Worm (Caenorhabditis elegans): Measurements from ENCODE around the gene cdd-2.
"Not testable (repeated sequence)": the region's sequence is repeated elsewhere in the genome, so short reads cannot be mapped to it uniquely, and the experiment has no call there.

cdd-2 gene

ce11 chrIV:7573944-7574343 is 26.3 kb upstream of the cdd-2 start (continued):
- peak; percentile 81 for TF ChIP-seq egl-27 (tag; optimal IDR thresholded peaks at IDR 0.05)

- TF ChIP-seq nhr-43 (tag; optimal IDR thresholded peaks at IDR 0.05; ENCODE audit: poor library complexity, severe bottlenecking) (no peak), nhr-77 (tag; optimal IDR thresholded peaks at IDR 0.05) (no peak)
Measured at ce11 chrIV:7568593-7568992, 20.9 kb upstream of the cdd-2 start, which contains the start of gene clec-180. TSS of gene clec-180 (plus strand) at chrIV:7568893.

ce11 chrIV:7567557-7568010 is 19.9 kb upstream of the cdd-2 start, which contains the start of gene F32E10.8:
TSS of gene F32E10.8 (plus strand) at chrIV:7567607.
- TF ChIP-seq ZK546.5 (tag; optimal IDR thresholded peaks at IDR 0.05) (no peak), elt-1 (tag; optimal IDR thresholded peaks at IDR 0.05) (no peak), snpc-4 (tag; optimal IDR thresholded peaks at IDR 0.05) (no peak), ztf-11 (tag; optimal IDR thresholded peaks at IDR 0.05) (no peak), skn-1 (tag; optimal IDR thresholded peaks at IDR 0.05) (no peak), unc-62 (GFP tag; optimal IDR thresholded peaks at IDR 0.05) (no peak), aly-2 (tag; optimal IDR thresholded peaks at IDR 0.05) (no peak)

- TF ChIP-seq elt-3, elt-2, nhr-11 (tag; optimal IDR thresholded peaks at IDR 0.05): not testable (repeated sequence)
Measured at ce11 chrIV:7563850-7564249, 16.2 kb upstream of the cdd-2 start, which contains the start of gene F32E10.9. TSS of gene F32E10.9 (minus strand) at chrIV:7563950.

- TF ChIP-seq sea-2 (GFP tag; optimal IDR thresholded peaks at IDR 0.05) (no peak), ztf-4 (tag; optimal IDR thresholded peaks at IDR 0.05) (no peak), lsy-12 (tag; optimal IDR thresholded peaks at IDR 0.05) (no peak), nfya-1 (tag; optimal IDR thresholded peaks at IDR 0.05; ENCODE audit: insufficient read depth) (peak; percentile 59), nhr-76 (tag; optimal IDR thresholded peaks at IDR 0.05) (no peak), ceh-9 (tag; optimal IDR thresholded peaks at IDR 0.05) (no peak), lin-15B (tag; optimal IDR thresholded peaks at IDR 0.05) (peak; percentile 75), ZK546.5 (tag; optimal IDR thresholded peaks at IDR 0.05) (no peak), aly-2 (tag; optimal IDR thresholded peaks at IDR 0.05) (no peak), snpc-4 (tag; optimal IDR thresholded peaks at IDR 0.05) (peak; percentile 29), hmg-11 (tag; optimal IDR thresholded peaks at IDR 0.05) (peak; percentile 39), jun-1 (tag; optimal IDR thresholded peaks at IDR 0.05) (no peak), eor-1 (tag; optimal IDR thresholded peaks at IDR 0.05) (no peak), fos-1 (tag; optimal IDR thresholded peaks at IDR 0.05) (no peak), ama-1 (optimal IDR thresholded peaks at IDR 0.05) (no peak), ceh-82 (tag; optimal IDR thresholded peaks at IDR 0.05) (no peak), elt-1 (tag; optimal IDR thresholded peaks at IDR 0.05) (no peak), fkh-2 (tag; optimal IDR thresholded peaks at IDR 0.05) (no peak), elt-2 (tag; optimal IDR thresholded peaks at IDR 0.05) (peak; percentile 12), unc-62 (GFP tag; optimal IDR thresholded peaks at IDR 0.05) (no peak), pqm-1 (tag; optimal IDR thresholded peaks at IDR 0.05) (no peak), nhr-43 (tag; optimal IDR thresholded peaks at IDR 0.05; ENCODE audit: poor library complexity, severe bottlenecking) (no peak), pha-4 (tag; optimal IDR thresholded peaks at IDR 0.05) (peak; percentile 78), mdl-1 (tag; optimal IDR thresholded peaks at IDR 0.05) (no peak), egl-27 (tag; optimal IDR thresholded peaks at IDR 0.05) (no peak), ceh-28 (tag; optimal IDR thresholded peaks at IDR 0.05) (no peak), ztf-11 (tag; optimal IDR thresholded peaks at IDR 0.05) (no peak), nhr-12 (tag; optimal IDR thresholded peaks at IDR 0.05) (no peak), nhr-237 (tag; optimal IDR thresholded peaks at IDR 0.05) (no peak), egl-5 (tag; optimal IDR thresholded peaks at IDR 0.05) (peak; percentile 53), daf-12 (tag; optimal IDR thresholded peaks at IDR 0.05) (no peak), unc-39 (tag; optimal IDR thresholded peaks at IDR 0.05) (no peak), nhr-23 (tag; optimal IDR thresholded peaks at IDR 0.05) (peak; percentile 33), nhr-77 (tag; optimal IDR thresholded peaks at IDR 0.05) (no peak), nhr-11 (tag; optimal IDR thresholded peaks at IDR 0.05) (no peak), nhr-28 (tag; optimal IDR thresholded peaks at IDR 0.05) (no peak), mml-1 (tag; optimal IDR thresholded peaks at IDR 0.05) (no peak), skn-1 (tag; optimal IDR thresholded peaks at IDR 0.05) (no peak), zag-1 (tag; optimal IDR thresholded peaks at IDR 0.05) (no peak), nhr-25 (tag; optimal IDR thresholded peaks at IDR 0.05) (no peak), R02D3.7 (tag; optimal IDR thresholded peaks at IDR 0.05) (no peak), nhr-67 (tag; optimal IDR thresholded peaks at IDR 0.05) (no peak), fkh-10 (GFP tag; optimal IDR thresholded peaks at IDR 0.05) (no peak)
Measured at ce11 chrIV:7561614-7562142, 14.0 kb upstream of the cdd-2 start, which contains the start of gene ima-3. TSS of gene ima-3 (minus strand) at chrIV:7561664.

Measured in whole organism, L3 larva.